Fruit fly (Drosophila melanogaster) whole organism, prepupa: ENCODE data around the gene Cys.

Source experiments
- CG3032 ChIP-seq: fragments of 200-800 bp; optimal IDR thresholded peaks from 2 replicates; lab custom pipeline; 2019; ENCODE audit warnings: missing biosample characterization, mild to moderate bottlenecking, missing genetic modification characterization, moderate library complexity
- Eip75B ChIP-seq: fragments of 200-800 bp; sonication (Bioruptor generic); optimal IDR thresholded peaks from 3 replicates; lab custom pipeline; 2016; ENCODE audit warnings: missing biosample characterization, missing genetic modification characterization
- Eip93F ChIP-seq: fragments of 200-800 bp; sonication (Bioruptor generic); optimal IDR thresholded peaks from 2 replicates; lab custom pipeline; 2016; ENCODE audit warnings: missing biosample characterization, mild to moderate bottlenecking, missing genetic modification characterization
- Gug ChIP-seq: fragments of 200-800 bp; sonication (Bioruptor generic); IDR thresholded peaks from 2 replicates; pipeline ENCODE4 v1.3.6; 2022; ENCODE audit warnings: missing biosample characterization, missing genetic modification characterization

DNA sequence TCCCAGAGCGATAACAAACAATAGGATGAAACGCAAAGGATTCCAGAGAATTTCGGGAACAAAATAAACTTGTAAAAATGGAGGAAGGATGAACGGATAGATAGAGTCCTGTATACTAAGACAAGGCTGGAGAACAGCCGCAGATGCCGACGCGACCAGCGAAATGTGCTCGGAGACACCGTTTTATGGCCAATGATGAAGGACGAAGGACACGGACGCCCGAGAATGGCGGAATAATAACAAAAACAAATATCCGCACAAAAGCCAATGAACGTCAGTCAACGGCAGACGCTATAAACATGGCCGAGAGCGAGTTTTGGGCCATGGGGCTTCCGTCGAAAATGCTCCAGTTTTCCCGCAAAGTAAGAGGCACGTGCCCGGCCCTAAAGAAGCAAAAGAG lies 14.4 kb downstream of the Cys start:
- TF ChIP-seq Gug (GFP tag; lab: Robert Waterston, UW) (no peak), Eip93F (GFP tag; lab: Kevin White, UChicago) (no peak), CG3032 (no peak), Eip75B (GFP tag; lab: Kevin White, UChicago) (no peak)
